Worm (Caenorhabditis elegans): ENCODE results near the gene dct-14.
A peak's percentile ranks its signal among the peaks of the same experiment; 100 is the strongest.

The dct-14 gene

DNA sequence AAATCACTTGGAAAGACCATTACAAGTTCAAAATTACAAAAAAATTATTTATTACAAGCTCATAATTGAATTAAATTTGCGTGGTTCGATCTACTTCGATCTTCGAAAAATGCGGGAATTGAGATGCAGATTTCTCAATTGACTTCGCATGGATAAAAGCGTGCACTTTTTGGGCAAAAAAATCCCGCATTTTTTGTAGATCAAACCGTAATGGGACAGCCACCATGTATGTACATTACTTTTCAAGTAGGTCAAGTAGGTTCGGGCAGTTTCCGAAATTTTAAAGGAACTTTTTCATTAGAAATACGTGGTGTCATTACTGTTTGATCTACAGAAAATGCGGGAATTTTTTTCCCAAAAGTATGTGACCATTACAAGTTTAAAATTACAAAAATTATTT, 2.8 kb downstream of the dct-14 start (continued):
- no peak for TF ChIP-seq T26A5.8 (tag; optimal IDR thresholded peaks at IDR 0.05)
- peak; percentile 59 for TF ChIP-seq madf-8 (GFP tag; conservative IDR thresholded peaks at IDR 0.05)
- TF ChIP-seq ceh-100 (GFP tag; IDR thresholded peaks at IDR 0.05), result peak; percentile 46; the same call in 1 of the 2 replicates
- TF ChIP-seq nhr-120 (GFP tag; IDR thresholded peaks at IDR 0.05), result no peak
- TF ChIP-seq zim-3 (tag; optimal IDR thresholded peaks at IDR 0.05), result peak; percentile 4
- TF ChIP-seq Y56A3A.18 (GFP tag; IDR thresholded peaks at IDR 0.05), result peak; percentile 66
- TF ChIP-seq repo-1 (tag; optimal IDR thresholded peaks at IDR 0.05), result peak; percentile 92
- no peak for TF ChIP-seq lin-26 (GFP tag; IDR thresholded peaks at IDR 0.05)
- no peak for TF ChIP-seq bed-2 (GFP tag; IDR thresholded peaks at IDR 0.05)
- TF ChIP-seq egl-18 (GFP tag; IDR thresholded peaks at IDR 0.05), result no peak
- no peak for TF ChIP-seq nfya-2 (GFP tag; IDR thresholded peaks at IDR 0.05)
- peak; percentile 12 for TF ChIP-seq nhr-27 (tag; optimal IDR thresholded peaks at IDR 0.05)
- TF ChIP-seq pha-4 (tag; optimal IDR thresholded peaks at IDR 0.05), result no peak
- peak; percentile 25 for TF ChIP-seq ceh-79 (tag; optimal IDR thresholded peaks at IDR 0.05)
- TF ChIP-seq dpff-1 (tag; optimal IDR thresholded peaks at IDR 0.05), result peak; percentile 40
- TF ChIP-seq F37B4.10 (GFP tag; IDR thresholded peaks at IDR 0.05), result no peak
- TF ChIP-seq snpc-1.3 (tag; optimal IDR thresholded peaks at IDR 0.05; ENCODE audit: insufficient read depth), result no peak
- no peak for TF ChIP-seq C17E4.6 (GFP tag; IDR thresholded peaks at IDR 0.05)
- TF ChIP-seq mel-28 (tag; optimal IDR thresholded peaks at IDR 0.05; ENCODE audit: borderline replicate concordance), result no peak
- TF ChIP-seq F22D6.2 (tag; optimal IDR thresholded peaks at IDR 0.05), result no peak
- TF ChIP-seq xnd-1 (tag; optimal IDR thresholded peaks at IDR 0.05), result peak; percentile 47
- peak; percentile 60 for TF ChIP-seq ZK185.1 (tag; optimal IDR thresholded peaks at IDR 0.05; ENCODE audit: poor library complexity, severe bottlenecking)
- no peak for TF ChIP-seq ztf-26 (tag; optimal IDR thresholded peaks at IDR 0.05)
- 0 out of 2 replicates have a peak, but pooled peaks have one; percentile 27 for TF ChIP-seq nfyb-1 (GFP tag; IDR thresholded peaks at IDR 0.05)
- TF ChIP-seq D2030.7 (GFP tag; IDR thresholded peaks at IDR 0.05), result 0 out of 2 replicates have a peak, but pooled peaks have one; percentile 22
- no peak for TF ChIP-seq T07F8.4 (tag; optimal IDR thresholded peaks at IDR 0.05)
- TF ChIP-seq F55B11.4 (tag; optimal IDR thresholded peaks at IDR 0.05; ENCODE audit: borderline replicate concordance, insufficient read depth), result no peak
- no peak for TF ChIP-seq ztf-25 (GFP tag; IDR thresholded peaks at IDR 0.05)
- peak; percentile 71 for TF ChIP-seq chd-7 (tag; optimal IDR thresholded peaks at IDR 0.05)
- TF ChIP-seq ceh-91 (GFP tag; IDR thresholded peaks at IDR 0.05), result peak; percentile 42; the same call in 1 of the 2 replicates
- TF ChIP-seq attf-6 (GFP tag; IDR thresholded peaks at IDR 0.05), result peak; percentile 26; the same call in 1 of the 2 replicates
- TF ChIP-seq hlh-12 (tag; optimal IDR thresholded peaks at IDR 0.05), result no peak
- TF ChIP-seq B0019.2 (GFP tag; conservative IDR thresholded peaks at IDR 0.05), result no peak
- no peak for TF ChIP-seq ccch-3 (GFP tag; optimal IDR thresholded peaks at IDR 0.05)
- TF ChIP-seq bed-1 (GFP tag; IDR thresholded peaks at IDR 0.05), result 0 out of 2 replicates have a peak, but pooled peaks have one; percentile 60
- peak; percentile 54 for TF ChIP-seq F52B5.7 (tag; optimal IDR thresholded peaks at IDR 0.05)
- TF ChIP-seq fkh-3 (tag; optimal IDR thresholded peaks at IDR 0.05), result no peak
- peak; percentile 56 for TF ChIP-seq ztf-22 (GFP tag; optimal IDR thresholded peaks at IDR 0.05)
- peak; percentile 51; the same call in 1 of the 2 replicates for TF ChIP-seq hsf-1 (GFP tag; IDR thresholded peaks at IDR 0.05)
- peak; percentile 11 for TF ChIP-seq F57C9.4 (tag; optimal IDR thresholded peaks at IDR 0.05)
- no peak for TF ChIP-seq lsl-1 (GFP tag; optimal IDR thresholded peaks at IDR 0.05)
- TF ChIP-seq F10E7.11 (tag; optimal IDR thresholded peaks at IDR 0.05), result peak; percentile 41
- TF ChIP-seq tbx-9 (tag; optimal IDR thresholded peaks at IDR 0.05; ENCODE audit: borderline replicate concordance), result no peak
- TF ChIP-seq Y53G8AR.9 (GFP tag; conservative IDR thresholded peaks at IDR 0.05), result 0 out of 2 replicates have a peak, but pooled peaks have one; percentile 65
- TF ChIP-seq ztf-28 (GFP tag; IDR thresholded peaks at IDR 0.05), result no peak
- no peak for TF ChIP-seq attf-5 (GFP tag; optimal IDR thresholded peaks at IDR 0.05)
- no peak for TF ChIP-seq nfya-1 (tag; optimal IDR thresholded peaks at IDR 0.05; ENCODE audit: borderline replicate concordance, insufficient read depth)
- TF ChIP-seq ceh-27 (GFP tag; optimal IDR thresholded peaks at IDR 0.05), result no peak
- TF ChIP-seq C06A6.2 (GFP tag; conservative IDR thresholded peaks at IDR 0.05), result no peak
